Worm (Caenorhabditis elegans) whole organism, L1 larva: ENCODE measurements around the gene hcp-1.
A peak's percentile ranks its signal among the peaks of the same experiment; 100 is the strongest.

ENCODE experiments used
- C04F5.9 ChIP-seq: sonication (generic microtip); optimal IDR thresholded peaks from 2 replicates; lab custom pipeline; 2016; ENCODE audit warnings: missing genetic modification characterization, missing compliant biosample characterization
- alr-1 ChIP-seq: fragments of 200-800 bp; sonication (Bioruptor generic); optimal IDR thresholded peaks from 2 replicates; lab custom pipeline; 2018; ENCODE audit warnings: borderline replicate concordance, mild to moderate bottlenecking, missing genetic modification characterization, missing compliant biosample characterization
- elt-2 ChIP-seq: sonication (generic microtip); optimal IDR thresholded peaks from 2 replicates; lab custom pipeline; 2016; ENCODE audit warnings: missing genetic modification characterization, mild to moderate bottlenecking, inconsistent platforms, missing compliant biosample characterization, missing genetic modification reagents
- elt-3 ChIP-seq, 6 experiments: fragments of 150-350 bp in 1 of 6; sonication (generic microtip); optimal IDR thresholded peaks; 2 replicates each; lab custom pipeline; 2017 to 2018; ENCODE audit warnings: missing biosample characterization in 6 of 6, missing genetic modification characterization in 6 of 6, inconsistent platforms in 1 of 6
- lin-13 ChIP-seq: fragments of 150-350 bp; optimal IDR thresholded peaks from 2 replicates; lab custom pipeline; 2014; ENCODE audit warnings: missing biosample characterization, missing genetic modification reagents, missing genetic modification characterization
- lin-14 ChIP-seq: fragments of 200-800 bp; sonication (Bioruptor generic); optimal IDR thresholded peaks from 2 replicates; lab custom pipeline; 2018; ENCODE audit warnings: mild to moderate bottlenecking, missing genetic modification characterization, moderate library complexity, missing compliant biosample characterization
- mab-9 ChIP-seq: fragments of 200-800 bp; sonication (Bioruptor generic); IDR thresholded peaks from 2 replicates; pipeline ENCODE4 v1.3.6; 2022; ENCODE audit warnings: missing genetic modification reagents, missing genetic modification characterization, missing compliant biosample characterization
- mep-1 ChIP-seq: fragments of 150-350 bp; optimal IDR thresholded peaks from 2 replicates; lab custom pipeline; 2014; ENCODE audit warnings: missing biosample characterization, missing genetic modification characterization
- nhr-237 ChIP-seq: fragments of 150-350 bp; optimal IDR thresholded peaks from 2 replicates; lab custom pipeline; 2014; ENCODE audit warnings: missing biosample characterization, missing genetic modification characterization
- nhr-76 ChIP-seq: sonication (generic microtip); optimal IDR thresholded peaks from 2 replicates; lab custom pipeline; 2017; ENCODE audit warnings: missing biosample characterization, missing genetic modification characterization
- rnt-1 ChIP-seq: sonication (generic microtip); optimal IDR thresholded peaks from 2 replicates; lab custom pipeline; 2016; ENCODE audit warnings: mild to moderate bottlenecking, missing genetic modification characterization, moderate library complexity, missing compliant biosample characterization
- unc-86 ChIP-seq: sonication (generic microtip); optimal IDR thresholded peaks from 2 replicates; lab custom pipeline; 2016; ENCODE audit warnings: missing genetic modification characterization, missing compliant biosample characterization
- ztf-4 ChIP-seq: fragments of 150-350 bp; optimal IDR thresholded peaks from 2 replicates; lab custom pipeline; 2014; ENCODE audit warnings: missing biosample characterization, missing genetic modification characterization

DNA sequence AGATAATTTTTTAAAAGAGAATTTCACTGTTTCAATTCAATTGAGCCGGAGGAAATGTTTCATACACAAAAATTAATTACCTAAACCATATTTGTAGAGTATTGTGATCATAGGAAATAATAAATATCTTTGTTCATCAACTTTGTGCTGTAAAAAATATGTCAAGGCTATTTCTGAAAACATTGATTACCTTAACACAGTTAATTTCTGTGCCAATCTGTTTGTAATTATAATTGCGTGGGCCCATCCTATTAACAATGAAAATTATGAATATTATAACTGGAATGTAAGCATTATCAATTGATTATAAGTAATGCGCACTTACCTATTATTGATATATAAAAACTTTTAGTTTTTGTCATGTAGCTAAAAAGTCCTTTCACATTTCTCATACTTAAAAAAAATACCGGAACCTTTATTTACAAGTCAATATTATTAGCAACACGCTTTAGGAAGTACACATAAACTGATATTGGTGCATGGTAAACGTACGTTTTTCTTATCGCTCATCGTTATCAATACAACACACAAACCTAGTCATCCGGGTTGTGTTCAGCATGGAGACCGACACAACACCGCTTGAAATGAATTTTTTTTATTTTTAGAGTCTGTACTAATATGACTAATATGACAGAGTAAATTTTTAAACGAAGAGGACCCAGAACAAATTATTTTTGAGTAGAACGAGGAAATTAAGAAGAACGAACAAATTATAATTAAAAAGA lies 18.4 kb upstream of the hcp-1 start, which contains the start of gene fut-2:
- TF ChIP-seq ztf-4 (no peak), alr-1 (tag; lab: Kevin White, UChicago) (no peak), unc-86 (tag; lab: Kevin White, UChicago) (no peak), C04F5.9 (tag; lab: Kevin White, UChicago) (no peak), mab-9 (GFP tag; lab: Robert Waterston, UW) (no peak), elt-3 (tag; optimal IDR thresholded peaks at IDR 0.05; lab: Kevin White, UChicago) (no peak), rnt-1 (tag; lab: Kevin White, UChicago) (no peak), mep-1 (tag; lab: Kevin White, UChicago) (no peak), nhr-237 (tag; lab: Kevin White, UChicago) (no peak), nhr-76 (tag; lab: Kevin White, UChicago) (no peak), lin-14 (GFP tag; lab: Kevin White, UChicago) (no peak), lin-13 (GFP tag; lab: Kevin White, UChicago) (no peak), elt-2 (tag; lab: Kevin White, UChicago) (peak; percentile 85)
